Fruit fly (Drosophila melanogaster): ENCODE measurements around the gene Eip74EF.

dm6 chr3L:17578413-17578812 lies 40.7 kb downstream of the Eip74EF start:
- TF ChIP-seq peb (GFP tag; IDR thresholded peaks at IDR 0.05) (no peak), CG17612 (GFP tag; IDR thresholded peaks at IDR 0.05) (no peak), fd3F (GFP tag; optimal IDR thresholded peaks at IDR 0.05) (no peak), scrt (GFP tag; optimal IDR thresholded peaks at IDR 0.05) (no peak), CG8290 (GFP tag; optimal IDR thresholded peaks at IDR 0.05) (no peak), CG8290 (tag; optimal IDR thresholded peaks at IDR 0.05) (no peak), rib (GFP tag; IDR thresholded peaks at IDR 0.05) (no peak), BEAF-32 (GFP tag; optimal IDR thresholded peaks at IDR 0.05) (no peak), cato (GFP tag; optimal IDR thresholded peaks at IDR 0.05; ENCODE audit: borderline replicate concordance) (no peak)
